Worm (Caenorhabditis elegans) whole organism, L3 larva: ENCODE results near the gene pix-1.

ENCODE experiments used
- ama-1 ChIP-seq: fragments of 150-350 bp; optimal IDR thresholded peaks from 2 replicates; lab custom pipeline; 2018
- ceh-16 ChIP-seq: sonication (generic microtip); optimal IDR thresholded peaks from 2 replicates; lab custom pipeline; 2017; ENCODE audit warnings: missing biosample characterization, missing genetic modification characterization
- ceh-28 ChIP-seq: fragments of 150-350 bp; optimal IDR thresholded peaks from 2 replicates; lab custom pipeline; 2014; ENCODE audit warnings: missing biosample characterization, missing genetic modification reagents, missing genetic modification characterization
- fkh-2 ChIP-seq: fragments of 150-350 bp; optimal IDR thresholded peaks from 2 replicates; lab custom pipeline; 2014; ENCODE audit warnings: missing biosample characterization, missing genetic modification reagents, missing genetic modification characterization
- fos-1 ChIP-seq: fragments of 150-350 bp; optimal IDR thresholded peaks from 2 replicates; lab custom pipeline; 2014; ENCODE audit warnings: missing biosample characterization, missing genetic modification characterization
- mdl-1 ChIP-seq: fragments of 150-350 bp; optimal IDR thresholded peaks from 2 replicates; lab custom pipeline; 2014; ENCODE audit warnings: missing biosample characterization, missing genetic modification characterization
- nfya-1 ChIP-seq: sonication (generic microtip); optimal IDR thresholded peaks from 2 replicates; lab custom pipeline; 2017; ENCODE audit warnings: missing genetic modification characterization, mild to moderate bottlenecking, missing compliant biosample characterization, antibody characterized with exemption, moderate library complexity; ENCODE audit not compliant: insufficient read depth
- nhr-28 ChIP-seq: fragments of 150-350 bp; optimal IDR thresholded peaks from 2 replicates; lab custom pipeline; 2014; ENCODE audit warnings: missing biosample characterization, missing genetic modification characterization
- pqm-1 ChIP-seq: fragments of 150-350 bp; optimal IDR thresholded peaks from 2 replicates; lab custom pipeline; 2017; ENCODE audit warnings: missing biosample characterization, missing genetic modification characterization, inconsistent platforms
- skn-1 ChIP-seq: fragments of 150-350 bp; optimal IDR thresholded peaks from 2 replicates; lab custom pipeline; 2014; ENCODE audit warnings: missing biosample characterization, missing genetic modification characterization
- snpc-4 ChIP-seq: fragments of 150-350 bp; optimal IDR thresholded peaks from 2 replicates; lab custom pipeline; 2014; ENCODE audit warnings: missing biosample characterization, missing genetic modification characterization
- zag-1 ChIP-seq: fragments of 150-350 bp; optimal IDR thresholded peaks from 2 replicates; lab custom pipeline; 2014; ENCODE audit warnings: missing biosample characterization, missing genetic modification characterization

ce11 chrX:13713857-13714256, 13.2 kb upstream of the pix-1 start, which contains the start of gene K11E4.1:
- TF ChIP-seq mdl-1 (tag; lab: Kevin White, UChicago) (no peak), snpc-4 (no peak), zag-1 (no peak), ceh-28 (tag; lab: Kevin White, UChicago) (no peak), skn-1 (tag; lab: Kevin White, UChicago) (no peak), ceh-16 (tag; lab: Kevin White, UChicago) (no peak), pqm-1 (tag; lab: Kevin White, UChicago) (no peak), ama-1 (lab: Kevin White, UChicago) (no peak), nhr-28 (tag; lab: Kevin White, UChicago) (no peak), nfya-1 (tag; lab: Kevin White, UChicago) (no peak), fkh-2 (tag; lab: Kevin White, UChicago) (no peak), fos-1 (tag; lab: Kevin White, UChicago) (no peak)
